Worm (Caenorhabditis elegans) whole organism, midembryonic: ENCODE results near the gene ZK185.4.

ENCODE experiments used
- T22C8.4 ChIP-seq: fragments of 200-800 bp; sonication (Bioruptor generic); IDR thresholded peaks from 2 replicates; pipeline ENCODE4 v1.3.6; 2022; ENCODE audit warnings: missing genetic modification characterization, missing compliant biosample characterization
- cog-1 ChIP-seq: sonication (generic microtip); optimal IDR thresholded peaks from 2 replicates; lab custom pipeline; 2016; ENCODE audit warnings: missing genetic modification characterization, missing compliant biosample characterization
- flt-1 ChIP-seq: fragments of 200-800 bp; sonication (Bioruptor generic); IDR thresholded peaks from 2 replicates; pipeline ENCODE4 v1.3.6; 2022; ENCODE audit warnings: missing genetic modification characterization, missing compliant biosample characterization
- klf-2 ChIP-seq: fragments of 200-800 bp; sonication (Bioruptor generic); conservative IDR thresholded peaks from 2 replicates; pipeline ENCODE4 v1.3.6; 2022; ENCODE audit warnings: missing genetic modification reagents, missing genetic modification characterization, missing compliant biosample characterization
- med-1 ChIP-seq: sonication (generic microtip); optimal IDR thresholded peaks from 2 replicates; lab custom pipeline; 2017; ENCODE audit warnings: missing genetic modification characterization, mild to moderate bottlenecking, missing compliant biosample characterization, antibody characterized with exemption, missing genetic modification reagents; ENCODE audit not compliant: insufficient read depth
- ref-1 ChIP-seq: fragments of 200-800 bp; sonication (Bioruptor generic); conservative IDR thresholded peaks from 2 replicates; pipeline ENCODE4 v1.3.6; 2022; ENCODE audit warnings: missing genetic modification reagents, missing genetic modification characterization, missing compliant biosample characterization
- tab-1 ChIP-seq: fragments of 200-800 bp; sonication (Bioruptor generic); IDR thresholded peaks from 2 replicates; pipeline ENCODE4 v1.3.6; 2022; ENCODE audit warnings: missing genetic modification characterization, missing compliant biosample characterization
- ztf-23 ChIP-seq: fragments of 200-800 bp; sonication (Bioruptor generic); IDR thresholded peaks from 2 replicates; pipeline ENCODE4 v1.3.6; 2022; ENCODE audit warnings: missing genetic modification reagents, missing genetic modification characterization, missing compliant biosample characterization
- ztf-29 ChIP-seq: fragments of 200-800 bp; sonication (Bioruptor generic); IDR thresholded peaks from 2 replicates; pipeline ENCODE4 v1.3.6; 2022; ENCODE audit warnings: missing genetic modification reagents, missing genetic modification characterization, missing compliant biosample characterization

ZK185.4 gene

ce11 chrIV:4526724-4527123 is 6.2 kb downstream of the ZK185.4 start:
- TF ChIP-seq flt-1 (GFP tag; lab: Robert Waterston, UW), result no peak
- TF ChIP-seq ref-1 (GFP tag; lab: Robert Waterston, UW), result no peak
- no peak for TF ChIP-seq T22C8.4
- TF ChIP-seq med-1 (GFP tag; lab: Kevin White, UChicago), result no peak
- TF ChIP-seq ztf-23 (GFP tag; lab: Robert Waterston, UW), result no peak
- no peak for TF ChIP-seq ztf-29 (GFP tag; lab: Robert Waterston, UW)
- TF ChIP-seq tab-1 (GFP tag; lab: Robert Waterston, UW), result no peak
- no peak for TF ChIP-seq cog-1 (tag; lab: Kevin White, UChicago)
- TF ChIP-seq klf-2, result no peak

DNA sequence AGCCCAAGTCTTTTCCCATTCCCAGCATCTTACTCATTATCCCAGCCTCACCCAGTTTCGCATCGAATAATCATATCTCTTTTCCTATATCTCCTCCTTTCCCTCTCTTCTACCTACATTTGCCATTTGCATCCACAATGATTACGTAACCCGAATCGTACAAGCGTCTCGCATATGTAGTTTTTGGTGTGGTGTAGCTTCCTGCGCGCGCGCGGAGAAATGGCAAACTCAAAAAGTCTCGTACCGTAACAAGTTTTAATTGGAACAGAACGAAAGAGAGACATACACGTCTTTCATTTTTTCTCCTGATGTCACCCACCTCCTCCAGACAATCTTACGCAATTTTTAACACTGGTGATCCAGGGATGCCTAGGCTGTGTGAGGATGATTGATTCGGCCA is 6.9 kb downstream of the ZK185.4 start:
- no peak for TF ChIP-seq T22C8.4
- no peak for TF ChIP-seq med-1 (GFP tag; lab: Kevin White, UChicago)
- no peak for TF ChIP-seq ztf-23 (GFP tag; lab: Robert Waterston, UW)
- TF ChIP-seq flt-1 (GFP tag; lab: Robert Waterston, UW), result no peak
- TF ChIP-seq tab-1 (GFP tag; lab: Robert Waterston, UW), result no peak
- no peak for TF ChIP-seq klf-2
- no peak for TF ChIP-seq cog-1 (tag; lab: Kevin White, UChicago)
- TF ChIP-seq ztf-29 (GFP tag; lab: Robert Waterston, UW), result no peak
- no peak for TF ChIP-seq ref-1 (GFP tag; lab: Robert Waterston, UW)

- TF ChIP-seq cog-1 (tag; lab: Kevin White, UChicago) (no peak), ztf-23 (GFP tag; lab: Robert Waterston, UW) (no peak), ref-1 (GFP tag; lab: Robert Waterston, UW) (no peak), med-1 (GFP tag; lab: Kevin White, UChicago) (no peak), ztf-29 (GFP tag; lab: Robert Waterston, UW) (no peak), tab-1 (GFP tag; lab: Robert Waterston, UW) (no peak), flt-1 (GFP tag; lab: Robert Waterston, UW) (no peak), klf-2 (no peak), T22C8.4 (no peak)
Observed at ce11 chrIV:4524943-4525342, 8.0 kb downstream of the ZK185.4 start, which contains the start of gene ZK180.6. TSS of gene ZK180.6 (minus strand) at chrIV:4525043.

- TF ChIP-seq med-1 (GFP tag; lab: Kevin White, UChicago) (no peak), ztf-23 (GFP tag; lab: Robert Waterston, UW) (no peak), T22C8.4 (no peak), klf-2 (no peak), ztf-29 (GFP tag; lab: Robert Waterston, UW) (no peak), tab-1 (GFP tag; lab: Robert Waterston, UW) (no peak), cog-1 (tag; lab: Kevin White, UChicago) (no peak), ref-1 (GFP tag; lab: Robert Waterston, UW) (no peak), flt-1 (GFP tag; lab: Robert Waterston, UW) (no peak)
Observed at ce11 chrIV:4523461-4523860, 9.5 kb downstream of the ZK185.4 start.

ce11 chrIV:4519714-4520113 is 13.2 kb downstream of the ZK185.4 start:
- TF ChIP-seq tab-1 (GFP tag; lab: Robert Waterston, UW) (no peak), cog-1 (tag; lab: Kevin White, UChicago) (no peak), ztf-29 (GFP tag; lab: Robert Waterston, UW) (no peak), T22C8.4 (no peak), flt-1 (GFP tag; lab: Robert Waterston, UW) (no peak), med-1 (GFP tag; lab: Kevin White, UChicago) (no peak), ztf-23 (GFP tag; lab: Robert Waterston, UW) (no peak)

DNA sequence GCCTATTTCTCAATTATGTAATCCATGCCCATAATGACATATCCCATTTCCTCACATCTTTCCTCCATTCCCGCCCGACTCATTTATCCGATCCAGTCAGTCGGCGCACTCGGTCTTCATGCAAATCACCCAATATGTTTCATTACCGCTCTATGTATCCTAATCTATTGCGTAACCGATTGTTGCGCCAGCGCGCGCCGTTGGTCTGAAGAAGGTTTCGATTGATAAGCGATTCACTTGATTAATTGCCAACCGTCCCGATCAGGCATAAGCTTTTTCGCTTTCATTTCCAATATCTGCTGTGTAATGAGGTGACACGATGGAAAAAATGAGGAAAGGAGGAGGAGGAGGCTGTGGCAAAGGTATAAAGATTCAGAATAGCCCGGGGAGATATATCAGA is 14.8 kb downstream of the ZK185.4 start:
- TF ChIP-seq cog-1 (tag; lab: Kevin White, UChicago), result no peak
- no peak for TF ChIP-seq ztf-29 (GFP tag; lab: Robert Waterston, UW)
- no peak for TF ChIP-seq ztf-23 (GFP tag; lab: Robert Waterston, UW)
- no peak for TF ChIP-seq klf-2
- TF ChIP-seq flt-1 (GFP tag; lab: Robert Waterston, UW), result no peak

DNA sequence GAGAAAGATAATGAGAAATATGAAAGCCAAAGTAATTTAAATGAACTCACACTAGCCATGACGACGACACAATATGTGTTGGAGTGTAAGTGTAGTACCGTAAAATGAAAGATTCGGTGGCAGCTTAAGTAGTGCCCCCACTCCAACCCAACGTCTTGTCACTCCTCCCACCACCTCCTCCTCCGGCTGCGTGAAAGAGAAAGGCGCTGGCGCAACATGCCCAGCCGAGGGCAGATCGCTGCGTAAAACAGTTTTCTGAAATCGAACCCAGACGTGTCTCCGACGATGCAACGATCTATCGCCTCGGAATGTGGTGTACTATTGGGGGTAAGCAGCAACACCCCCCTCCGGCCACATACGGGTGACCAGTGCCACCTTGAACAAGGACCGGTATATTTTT is 15.9 kb downstream of the ZK185.4 start, which contains the start of gene ZK180.5:
TSS of gene ZK180.5 (minus strand) at position 101 of the 400 bp plus-strand sequence.
- no peak for TF ChIP-seq ztf-29 (GFP tag; lab: Robert Waterston, UW)
- no peak for TF ChIP-seq flt-1 (GFP tag; lab: Robert Waterston, UW)
- TF ChIP-seq cog-1 (tag; lab: Kevin White, UChicago), result no peak
- TF ChIP-seq tab-1 (GFP tag; lab: Robert Waterston, UW), result no peak
- TF ChIP-seq klf-2, result no peak
- TF ChIP-seq T22C8.4, result no peak
- no peak for TF ChIP-seq med-1 (GFP tag; lab: Kevin White, UChicago)
- TF ChIP-seq ref-1 (GFP tag; lab: Robert Waterston, UW), result no peak
- no peak for TF ChIP-seq ztf-23 (GFP tag; lab: Robert Waterston, UW)

- TF ChIP-seq flt-1 (GFP tag; lab: Robert Waterston, UW) (no peak), ztf-29 (GFP tag; lab: Robert Waterston, UW) (no peak), cog-1 (tag; lab: Kevin White, UChicago) (no peak), T22C8.4 (no peak), ztf-23 (GFP tag; lab: Robert Waterston, UW) (no peak), klf-2 (no peak), med-1 (GFP tag; lab: Kevin White, UChicago) (no peak), tab-1 (GFP tag; lab: Robert Waterston, UW) (no peak), ref-1 (GFP tag; lab: Robert Waterston, UW) (no peak)
Observed at ce11 chrIV:4516478-4516877, 16.4 kb downstream of the ZK185.4 start.

DNA sequence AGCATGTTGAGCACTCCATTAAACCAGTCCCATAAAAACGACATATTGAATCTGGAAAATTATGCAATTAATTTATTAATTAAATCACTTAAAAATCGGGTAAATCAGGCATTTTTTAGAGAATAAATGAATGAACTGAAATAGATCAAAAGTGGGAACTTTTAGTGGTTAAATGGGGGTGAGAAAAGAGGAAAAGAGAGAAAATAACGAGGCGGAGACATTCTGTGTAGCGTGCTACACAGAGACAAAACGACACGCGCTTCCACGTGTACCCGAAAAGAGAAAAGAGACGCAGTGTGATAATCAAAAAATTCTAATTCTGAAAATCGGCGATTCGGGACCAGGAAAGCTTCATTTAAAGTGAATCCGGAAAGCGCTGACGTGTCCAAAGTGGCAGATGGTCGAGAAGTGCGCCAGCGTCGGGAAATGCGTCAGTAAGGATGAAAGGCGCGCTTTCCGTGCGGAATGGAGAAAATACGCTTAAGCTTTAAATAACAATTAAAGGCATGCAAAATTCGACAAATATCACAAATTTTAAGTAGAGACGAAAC is 19.6 kb downstream of the ZK185.4 start, which contains the start of gene sar-1:
TSS of gene sar-1 (minus strand) at position 51 of the 551 bp plus-strand sequence.
- TF ChIP-seq ztf-29 (GFP tag; lab: Robert Waterston, UW), result peak; percentile 75; the same call in 1 of the 2 replicates
- TF ChIP-seq klf-2, result no peak
- no peak; the same call in 1 of the 2 replicates for TF ChIP-seq tab-1 (GFP tag; lab: Robert Waterston, UW)
- TF ChIP-seq med-1 (GFP tag; lab: Kevin White, UChicago), result peak; percentile 3
- TF ChIP-seq flt-1 (GFP tag; lab: Robert Waterston, UW), result 0 out of 2 replicates have a peak, but pooled peaks have one; percentile 22
- TF ChIP-seq ref-1 (GFP tag; lab: Robert Waterston, UW), result no peak
- no peak for TF ChIP-seq T22C8.4
- 0 out of 2 replicates have a peak, but pooled peaks have one; percentile 28 for TF ChIP-seq ztf-23 (GFP tag; lab: Robert Waterston, UW)
- peak; percentile 12 for TF ChIP-seq cog-1 (tag; lab: Kevin White, UChicago)
